Fruit fly (Drosophila melanogaster) whole organism, embryonic: ENCODE data around the gene CG43998.
A peak's percentile ranks its signal among the peaks of the same experiment; 100 is the strongest.

Source experiments
- Atf3 ChIP-seq: fragments of 200-800 bp; sonication (Bioruptor generic); optimal IDR thresholded peaks from 3 replicates; lab custom pipeline; 2016; ENCODE audit warnings: missing biosample characterization, missing genetic modification characterization
- C15 ChIP-seq: fragments of 200-800 bp; sonication (Bioruptor generic); IDR thresholded peaks from 3 replicates; pipeline ENCODE4 v1.3.6; 2022; ENCODE audit warnings: missing biosample characterization, missing genetic modification characterization
- CG10209 ChIP-seq: fragments of 200-800 bp; sonication (Bioruptor generic); optimal IDR thresholded peaks from 3 replicates; lab custom pipeline; 2017; ENCODE audit warnings: missing biosample characterization, mild to moderate bottlenecking, missing genetic modification characterization, missing genetic modification reagents
- CG11504 ChIP-seq: fragments of 200-800 bp; sonication (Bioruptor generic); optimal IDR thresholded peaks from 3 replicates; lab custom pipeline; 2019; ENCODE audit warnings: missing biosample characterization, mild to moderate bottlenecking, missing genetic modification characterization, moderate library complexity
- CG12071 ChIP-seq: fragments of 200-800 bp; sonication (Bioruptor generic); optimal IDR thresholded peaks from 3 replicates; lab custom pipeline; 2018; ENCODE audit warnings: missing biosample characterization, mild to moderate bottlenecking, missing genetic modification characterization
- CG13296 ChIP-seq: fragments of 200-800 bp; sonication (Bioruptor generic); optimal IDR thresholded peaks from 3 replicates; lab custom pipeline; 2018; ENCODE audit warnings: missing biosample characterization, mild to moderate bottlenecking, missing genetic modification characterization
- CG17802 ChIP-seq: fragments of 200-800 bp; sonication (Bioruptor generic); optimal IDR thresholded peaks from 2 replicates; lab custom pipeline; 2018; ENCODE audit warnings: missing biosample characterization, mild to moderate bottlenecking, missing genetic modification characterization, moderate library complexity
- CG18476 ChIP-seq: fragments of 200-800 bp; sonication (Bioruptor generic); optimal IDR thresholded peaks from 2 replicates; lab custom pipeline; 2016; ENCODE audit warnings: missing biosample characterization, mild to moderate bottlenecking, missing genetic modification characterization
- CG30020 ChIP-seq: fragments of 200-800 bp; optimal IDR thresholded peaks from 2 replicates; lab custom pipeline; 2019; ENCODE audit warnings: missing biosample characterization, mild to moderate bottlenecking, missing genetic modification characterization, moderate library complexity
- CG31224 ChIP-seq: fragments of 200-800 bp; sonication (Bioruptor generic); IDR thresholded peaks from 2 replicates; pipeline ENCODE4 v1.3.6; 2022; ENCODE audit warnings: missing biosample characterization, missing genetic modification characterization
- CG32767 ChIP-seq: fragments of 200-800 bp; sonication (Bioruptor generic); IDR thresholded peaks from 2 replicates; pipeline ENCODE4 v1.3.6; 2022; ENCODE audit warnings: missing biosample characterization, missing genetic modification characterization
- CG3281 ChIP-seq: fragments of 200-800 bp; sonication (Bioruptor generic); optimal IDR thresholded peaks from 3 replicates; lab custom pipeline; 2017; ENCODE audit warnings: missing biosample characterization, mild to moderate bottlenecking, missing genetic modification characterization
- CG6272 ChIP-seq: fragments of 200-800 bp; sonication (Bioruptor generic); IDR thresholded peaks from 2 replicates; pipeline ENCODE4 v1.3.6; 2022; ENCODE audit warnings: missing biosample characterization, missing genetic modification characterization
- CG6765 ChIP-seq: fragments of 200-800 bp; sonication (Bioruptor generic); optimal IDR thresholded peaks from 3 replicates; lab custom pipeline; 2017; ENCODE audit warnings: missing biosample characterization, mild to moderate bottlenecking, missing genetic modification characterization
- CG7963 ChIP-seq: fragments of 200-800 bp; sonication (Bioruptor generic); IDR thresholded peaks from 3 replicates; pipeline ENCODE4 v1.3.6; 2022; ENCODE audit warnings: missing biosample characterization, missing genetic modification characterization; ENCODE audit not compliant: partially characterized antibody
- CG7987 ChIP-seq: fragments of 200-800 bp; sonication (Bioruptor generic); optimal IDR thresholded peaks from 2 replicates; lab custom pipeline; 2018; ENCODE audit warnings: missing biosample characterization, mild to moderate bottlenecking, missing genetic modification characterization, moderate library complexity
- CG9215 ChIP-seq: fragments of 200-800 bp; sonication (Bioruptor generic); IDR thresholded peaks from 2 replicates; pipeline ENCODE4 v1.3.6; 2022; ENCODE audit warnings: missing biosample characterization, missing genetic modification characterization
- CG9609 ChIP-seq: fragments of 200-800 bp; sonication (Bioruptor generic); optimal IDR thresholded peaks from 3 replicates; lab custom pipeline; 2016; ENCODE audit warnings: missing biosample characterization, missing genetic modification characterization
- Dip2 ChIP-seq: fragments of 200-800 bp; sonication (Bioruptor generic); IDR thresholded peaks from 2 replicates; pipeline ENCODE4 v1.3.6; 2022; ENCODE audit warnings: missing biosample characterization, missing genetic modification characterization
- Dref ChIP-seq: fragments of 200-800 bp; sonication (Bioruptor generic); IDR thresholded peaks from 2 replicates; pipeline ENCODE4 v1.3.6; 2022; ENCODE audit warnings: missing biosample characterization, missing genetic modification characterization
- Drgx ChIP-seq: fragments of 200-800 bp; sonication (Bioruptor generic); IDR thresholded peaks from 2 replicates; pipeline ENCODE4 v1.3.6; 2022; ENCODE audit warnings: missing biosample characterization, missing genetic modification characterization
- Fer3 ChIP-seq: fragments of 200-800 bp; sonication (Bioruptor generic); optimal IDR thresholded peaks from 2 replicates; lab custom pipeline; 2018; ENCODE audit warnings: missing biosample characterization, mild to moderate bottlenecking, missing genetic modification characterization, moderate library complexity
- HLH3B ChIP-seq: fragments of 200-800 bp; sonication (Bioruptor generic); IDR thresholded peaks from 2 replicates; pipeline ENCODE4 v1.3.6; 2022; ENCODE audit warnings: missing biosample characterization, missing genetic modification characterization
- Hey ChIP-seq: fragments of 200-800 bp; sonication (Bioruptor generic); optimal IDR thresholded peaks from 3 replicates; lab custom pipeline; 2018; ENCODE audit warnings: missing biosample characterization, mild to moderate bottlenecking, missing genetic modification characterization
- HmgD ChIP-seq: fragments of 200-800 bp; sonication (Bioruptor generic); optimal IDR thresholded peaks from 3 replicates; lab custom pipeline; 2016; ENCODE audit warnings: missing biosample characterization, missing genetic modification characterization
- Hmr ChIP-seq: fragments of 200-800 bp; sonication (Bioruptor generic); optimal IDR thresholded peaks from 3 replicates; lab custom pipeline; 2017; ENCODE audit warnings: mild to moderate bottlenecking, missing biosample characterization, missing genetic modification reagents, missing genetic modification characterization
- Kr ChIP-seq: fragments of 200-800 bp; sonication (Bioruptor generic); optimal IDR thresholded peaks from 2 replicates; lab custom pipeline; 2017; ENCODE audit warnings: missing biosample characterization, mild to moderate bottlenecking, missing genetic modification characterization
- Mad ChIP-seq: fragments of 200-800 bp; sonication (Bioruptor generic); optimal IDR thresholded peaks from 2 replicates; lab custom pipeline; 2016; ENCODE audit warnings: missing biosample characterization, missing genetic modification characterization
- Oli ChIP-seq: fragments of 200-800 bp; sonication (Bioruptor generic); optimal IDR thresholded peaks from 2 replicates; lab custom pipeline; 2018; ENCODE audit warnings: missing biosample characterization, mild to moderate bottlenecking, missing genetic modification characterization, moderate library complexity
- PHDP ChIP-seq: fragments of 200-800 bp; sonication (Bioruptor generic); optimal IDR thresholded peaks from 3 replicates; lab custom pipeline; 2018; ENCODE audit warnings: missing biosample characterization, mild to moderate bottlenecking, missing genetic modification characterization, moderate library complexity
- Rfx ChIP-seq: fragments of 200-800 bp; sonication (Bioruptor generic); IDR thresholded peaks from 2 replicates; pipeline ENCODE4 v1.3.6; 2022; ENCODE audit warnings: missing biosample characterization, missing genetic modification characterization
- Scr ChIP-seq: fragments of 200-800 bp; sonication (Bioruptor generic); IDR thresholded peaks from 2 replicates; pipeline ENCODE4 v1.3.6; 2022; ENCODE audit warnings: missing biosample characterization, missing genetic modification characterization; ENCODE audit not compliant: partially characterized antibody
- Sin3A ChIP-seq: fragments of >200 bp; optimal IDR thresholded peaks from 2 replicates; lab custom pipeline; 2018
- amos ChIP-seq: fragments of 200-800 bp; sonication (Bioruptor generic); IDR thresholded peaks from 2 replicates; pipeline ENCODE4 v1.3.6; 2022; ENCODE audit warnings: missing biosample characterization, missing genetic modification characterization; ENCODE audit not compliant: partially characterized antibody
- fd3F ChIP-seq: fragments of 200-800 bp; sonication (Bioruptor generic); optimal IDR thresholded peaks from 2 replicates; lab custom pipeline; 2018; ENCODE audit warnings: missing biosample characterization, mild to moderate bottlenecking, missing genetic modification characterization, moderate library complexity
- fru ChIP-seq: fragments of >200 bp; optimal IDR thresholded peaks from 2 replicates; lab custom pipeline; 2017
- gce ChIP-seq: fragments of 200-800 bp; sonication (Bioruptor generic); IDR thresholded peaks from 3 replicates; pipeline ENCODE4 v1.3.6; 2022; ENCODE audit warnings: missing biosample characterization, missing genetic modification characterization
- gcm ChIP-seq: fragments of 200-800 bp; sonication (Bioruptor generic); optimal IDR thresholded peaks from 2 replicates; lab custom pipeline; 2019; ENCODE audit warnings: missing biosample characterization, mild to moderate bottlenecking, missing genetic modification characterization, moderate library complexity
- hkb ChIP-seq, 2 experiments: fragments of 200-800 bp in 1 of 2; fragments of >200 bp in 1 of 2; sonication (Bioruptor generic) in 1 of 2; IDR thresholded peaks in 1 of 2; optimal IDR thresholded peaks in 1 of 2; 2 replicates each; pipeline versions ENCODE4 v1.3.6 to Lab custom; 2017 to 2022; ENCODE audit warnings: missing biosample characterization in 1 of 2, missing genetic modification characterization in 1 of 2
- mld ChIP-seq: fragments of 200-800 bp; sonication (Bioruptor generic); IDR thresholded peaks from 3 replicates; pipeline ENCODE4 v1.3.6; 2022; ENCODE audit warnings: missing biosample characterization, missing genetic modification characterization; ENCODE audit not compliant: partially characterized antibody
- sc ChIP-seq, 3 experiments: fragments of >200 bp in 2 of 3; fragments of 200-800 bp in 1 of 3; sonication (Bioruptor generic) in 1 of 3; optimal IDR thresholded peaks; 2 replicates in 2 of 3; 3 replicates in 1 of 3; lab custom pipeline; 2017; ENCODE audit warnings: mild to moderate bottlenecking in 1 of 3, missing biosample characterization in 1 of 3, missing genetic modification characterization in 1 of 3, missing genetic modification reagents in 1 of 3
- schlank ChIP-seq: fragments of 200-800 bp; sonication (Bioruptor generic); optimal IDR thresholded peaks from 2 replicates; lab custom pipeline; 2018; ENCODE audit warnings: missing biosample characterization, mild to moderate bottlenecking, missing genetic modification characterization
- scrt ChIP-seq: fragments of 200-800 bp; sonication (Bioruptor generic); optimal IDR thresholded peaks from 2 replicates; lab custom pipeline; 2018; ENCODE audit warnings: missing biosample characterization, mild to moderate bottlenecking, missing genetic modification characterization, moderate library complexity
- ssp ChIP-seq: fragments of 200-800 bp; sonication (Bioruptor generic); IDR thresholded peaks from 2 replicates; pipeline ENCODE4 v1.3.6; 2022; ENCODE audit warnings: missing biosample characterization, missing genetic modification characterization
- tin ChIP-seq: fragments of 200-800 bp; sonication (Bioruptor generic); optimal IDR thresholded peaks from 3 replicates; lab custom pipeline; 2016; ENCODE audit warnings: missing biosample characterization, missing genetic modification characterization
- unc-4 ChIP-seq: fragments of 200-800 bp; sonication (Bioruptor generic); IDR thresholded peaks from 2 replicates; pipeline ENCODE4 v1.3.6; 2022; ENCODE audit warnings: missing biosample characterization, missing genetic modification characterization; ENCODE audit not compliant: partially characterized antibody
- vvl ChIP-seq: fragments of 200-800 bp; sonication (Bioruptor generic); IDR thresholded peaks from 2 replicates; pipeline ENCODE4 v1.3.6; 2022; ENCODE audit warnings: missing biosample characterization, missing genetic modification characterization
- wor ChIP-seq: fragments of 200-800 bp; sonication (Bioruptor generic); IDR thresholded peaks from 2 replicates; pipeline ENCODE4 v1.3.6; 2022; ENCODE audit warnings: missing biosample characterization, missing genetic modification characterization

CG43998 gene

dm6 chr3R:23888273-23889220, 40.3 kb downstream of the CG43998 start (continued):
- no peak for TF ChIP-seq fru (lab: Kevin White, UChicago)
- TF ChIP-seq gce (GFP tag; lab: Robert Waterston, UW): no peak
- no peak for TF ChIP-seq Hmr (GFP tag; lab: Kevin White, UChicago)
- TF ChIP-seq CG31224 (GFP tag; lab: Robert Waterston, UW): no peak
- TF ChIP-seq Atf3 (GFP tag; lab: Kevin White, UChicago): no peak
- TF ChIP-seq tin (GFP tag; lab: Kevin White, UChicago): no peak
- no peak for TF ChIP-seq amos (GFP tag; lab: Robert Waterston, UW)
- no peak for TF ChIP-seq CG6272
- TF ChIP-seq unc-4: no peak
- peak; percentile 21 for TF ChIP-seq PHDP (tag; lab: Kevin White, UChicago)
- TF ChIP-seq Dip2 (GFP tag; lab: Robert Waterston, UW): no peak
- TF ChIP-seq CG11504 (tag; lab: Kevin White, UChicago): peak; percentile 42
- no peak for TF ChIP-seq fd3F (GFP tag; lab: Kevin White, UChicago)
- no peak for TF ChIP-seq Hey
- TF ChIP-seq CG6765 (GFP tag; lab: Kevin White, UChicago): no peak
- TF ChIP-seq HLH3B: peak; percentile 57; the same call in 1 of the 2 replicates
- no peak for TF ChIP-seq Mad
- TF ChIP-seq Dref (GFP tag; lab: Robert Waterston, UW): no peak
- peak; percentile 48 for TF ChIP-seq Oli
- no peak for TF ChIP-seq CG9215 (GFP tag; lab: Robert Waterston, UW)
- no peak for TF ChIP-seq Kr (GFP tag; lab: Kevin White, UChicago)
- TF ChIP-seq vvl (GFP tag; lab: Robert Waterston, UW): peak; percentile 37; the same call in 1 of the 2 replicates
- no peak for TF ChIP-seq schlank (tag; lab: Kevin White, UChicago)
- peak; percentile 38 for TF ChIP-seq Rfx (GFP tag; lab: Robert Waterston, UW)
- no peak for TF ChIP-seq CG18476 (GFP tag; lab: Kevin White, UChicago)
- no peak for TF ChIP-seq Sin3A (lab: Kevin White, UChicago)
- no peak for TF ChIP-seq CG17802
- TF ChIP-seq CG7963: no peak
- TF ChIP-seq Drgx: peak; percentile 31; the same call in 1 of the 2 replicates
- no peak for TF ChIP-seq Fer3 (tag; lab: Kevin White, UChicago)
- no peak for TF ChIP-seq CG32767 (GFP tag; lab: Robert Waterston, UW)
- TF ChIP-seq wor (GFP tag; lab: Robert Waterston, UW): no peak
- no peak for TF ChIP-seq ssp (GFP tag; lab: Robert Waterston, UW)
- no peak for TF ChIP-seq CG10209 (GFP tag; lab: Kevin White, UChicago)
- no peak for TF ChIP-seq hkb (optimal IDR thresholded peaks at IDR 0.05; lab: Kevin White, UChicago)
- 0 out of 2 replicates have a peak, but pooled peaks have one; percentile 28 for TF ChIP-seq hkb (GFP tag; IDR thresholded peaks at IDR 0.05; lab: Robert Waterston, UW)
- no peak for TF ChIP-seq sc (optimal IDR thresholded peaks at IDR 0.05; lab: Kevin White, UChicago)
- TF ChIP-seq sc (GFP tag; optimal IDR thresholded peaks at IDR 0.05; lab: Kevin White, UChicago): no peak
- no peak for TF ChIP-seq C15 (GFP tag; lab: Robert Waterston, UW)
- TF ChIP-seq CG7987: no peak
- no peak for TF ChIP-seq scrt (GFP tag; lab: Kevin White, UChicago)
- TF ChIP-seq HmgD (GFP tag; lab: Kevin White, UChicago): no peak
- TF ChIP-seq CG30020: no peak
- no peak for TF ChIP-seq Scr (GFP tag; lab: Robert Waterston, UW)
- TF ChIP-seq CG9609 (GFP tag; lab: Kevin White, UChicago): no peak
- TF ChIP-seq mld (GFP tag; lab: Robert Waterston, UW): no peak
- TF ChIP-seq CG3281: no peak
- no peak for TF ChIP-seq CG12071 (GFP tag; lab: Kevin White, UChicago)
- TF ChIP-seq CG13296: no peak
- TF ChIP-seq gcm (GFP tag; lab: Kevin White, UChicago): peak; percentile 13
